Worm (Caenorhabditis elegans) whole organism, L4/young adult: ENCODE data around the gene srx-46.

Experiments
- W03F9.2 ChIP-seq: fragments of 150-350 bp; optimal IDR thresholded peaks from 2 replicates; lab custom pipeline; 2014; ENCODE audit warnings: missing biosample characterization, missing genetic modification characterization
- dao-5 ChIP-seq: sonication (generic microtip); optimal IDR thresholded peaks from 2 replicates; lab custom pipeline; 2016; ENCODE audit warnings: missing genotype, missing genetic modification characterization, moderate library complexity, missing compliant biosample characterization
- him-1 ChIP-seq: sonication (generic microtip); optimal IDR thresholded peaks from 2 replicates; lab custom pipeline; 2016; ENCODE audit warnings: missing genotype, missing genetic modification reagents, missing genetic modification characterization, missing compliant biosample characterization

DNA sequence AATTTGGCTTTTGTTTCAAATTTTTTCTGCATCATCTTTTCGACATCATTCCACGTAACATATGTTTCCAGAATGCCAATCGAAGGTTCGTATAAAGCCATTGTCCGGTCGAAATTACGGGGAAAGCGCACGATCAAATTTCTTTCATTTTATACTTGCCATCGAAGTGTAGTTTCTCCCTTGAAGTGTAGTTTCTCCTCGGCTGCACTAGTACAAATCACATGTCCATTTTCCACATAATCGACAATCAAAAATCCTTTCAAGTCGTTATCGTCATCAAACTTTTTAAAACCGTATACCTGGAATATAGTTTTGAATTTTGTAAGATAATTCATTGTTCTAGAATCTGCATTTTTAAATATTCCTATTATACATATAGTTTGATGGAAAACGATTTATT is 22.3 kb downstream of the srx-46 start, which contains the start of gene E02C12.9:
- no peak for TF ChIP-seq dao-5 (tag; lab: Kevin White, UChicago)
- no peak for TF ChIP-seq him-1
- no peak for TF ChIP-seq W03F9.2 (tag; lab: Kevin White, UChicago)
